Worm (Caenorhabditis elegans) whole organism, late embryonic: ENCODE results near the gene pyc-1.

ENCODE experiments used
- ceh-18 ChIP-seq: sonication (generic microtip); optimal IDR thresholded peaks from 2 replicates; lab custom pipeline; 2016; ENCODE audit warnings: missing genetic modification characterization, missing compliant biosample characterization
- dve-1 ChIP-seq: sonication (generic microtip); optimal IDR thresholded peaks from 2 replicates; lab custom pipeline; 2017; ENCODE audit warnings: antibody characterized with exemption, mild to moderate bottlenecking, missing genetic modification characterization, missing compliant biosample characterization
- ets-4 ChIP-seq: sonication (generic microtip); optimal IDR thresholded peaks from 2 replicates; lab custom pipeline; 2016; ENCODE audit warnings: missing genetic modification characterization, missing compliant biosample characterization
- fkh-6 ChIP-seq: sonication (generic microtip); optimal IDR thresholded peaks from 2 replicates; lab custom pipeline; 2016; ENCODE audit warnings: missing genetic modification characterization, missing compliant biosample characterization
- gmeb-2 ChIP-seq: sonication (generic microtip); optimal IDR thresholded peaks from 2 replicates; lab custom pipeline; 2016; ENCODE audit warnings: missing genetic modification characterization, inconsistent platforms, missing compliant biosample characterization
- hlh-15 ChIP-seq: sonication (generic microtip); optimal IDR thresholded peaks from 2 replicates; lab custom pipeline; 2016; ENCODE audit warnings: missing genetic modification characterization, missing compliant biosample characterization
- nfya-1 ChIP-seq: sonication (generic microtip); optimal IDR thresholded peaks from 2 replicates; lab custom pipeline; 2017; ENCODE audit warnings: missing genetic modification characterization, mild to moderate bottlenecking, missing compliant biosample characterization, antibody characterized with exemption, moderate library complexity
- odd-2 ChIP-seq: sonication (generic microtip); optimal IDR thresholded peaks from 2 replicates; lab custom pipeline; 2017; ENCODE audit warnings: antibody characterized with exemption, mild to moderate bottlenecking, missing genetic modification characterization, missing compliant biosample characterization
- ref-2 ChIP-seq: sonication (generic microtip); optimal IDR thresholded peaks from 2 replicates; lab custom pipeline; 2016; ENCODE audit warnings: missing genetic modification characterization, missing compliant biosample characterization
- sdc-2 ChIP-seq: sonication (generic microtip); optimal IDR thresholded peaks from 2 replicates; lab custom pipeline; 2016; ENCODE audit warnings: missing genotype, missing genetic modification characterization, missing compliant biosample characterization
- unc-42 ChIP-seq: sonication (generic microtip); optimal IDR thresholded peaks from 2 replicates; lab custom pipeline; 2016; ENCODE audit warnings: missing genotype, missing genetic modification characterization, missing compliant biosample characterization
- unc-55 ChIP-seq: sonication (generic microtip); optimal IDR thresholded peaks from 2 replicates; lab custom pipeline; 2017; ENCODE audit warnings: missing biosample characterization, missing genetic modification reagents, missing genetic modification characterization
- unc-86 ChIP-seq: sonication (generic microtip); optimal IDR thresholded peaks from 2 replicates; lab custom pipeline; 2016; ENCODE audit warnings: missing genetic modification characterization, missing compliant biosample characterization

DNA sequence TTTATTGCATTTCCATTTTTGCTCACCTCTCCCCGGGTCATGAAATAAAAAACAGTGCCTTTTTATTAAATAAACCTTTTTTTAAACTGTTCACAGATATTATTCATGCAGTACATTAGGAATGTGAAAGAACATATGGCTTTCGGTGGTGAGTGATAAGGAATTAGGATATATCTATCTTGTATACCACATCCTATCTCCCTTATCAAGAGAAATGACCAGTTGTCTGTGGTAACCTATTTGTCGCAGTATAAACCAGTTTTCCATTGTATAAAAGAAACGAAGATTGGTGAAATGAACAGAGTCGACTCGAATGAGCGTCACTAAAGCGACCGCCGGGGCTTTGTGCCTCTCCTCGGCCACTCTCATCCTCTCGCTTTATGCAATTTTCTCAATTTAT, 7.0 kb upstream of the pyc-1 start, which contains the start of gene col-158:
- TF ChIP-seq unc-86 (tag; lab: Kevin White, UChicago) (no peak), ref-2 (tag; lab: Kevin White, UChicago) (no peak), odd-2 (tag; lab: Kevin White, UChicago) (no peak), unc-55 (GFP tag; lab: Kevin White, UChicago) (no peak), gmeb-2 (tag; lab: Kevin White, UChicago) (no peak), fkh-6 (tag; lab: Kevin White, UChicago) (no peak), sdc-2 (no peak), dve-1 (tag; lab: Kevin White, UChicago) (no peak), hlh-15 (tag; lab: Kevin White, UChicago) (no peak), ceh-18 (tag; lab: Kevin White, UChicago) (no peak), unc-42 (no peak), ets-4 (tag; lab: Kevin White, UChicago) (no peak), nfya-1 (tag; lab: Kevin White, UChicago) (no peak)
